Worm (Caenorhabditis elegans) whole organism, early embryonic: Measurements from ENCODE around the gene R02D5.8.

Source experiments
- B0310.2 ChIP-seq: sonication (generic microtip); optimal IDR thresholded peaks from 2 replicates; lab custom pipeline; 2016; ENCODE audit warnings: mild to moderate bottlenecking, missing genetic modification characterization, missing compliant biosample characterization
- F13C5.2 ChIP-seq: sonication (generic microtip); optimal IDR thresholded peaks from 2 replicates; lab custom pipeline; 2017; ENCODE audit warnings: mild to moderate bottlenecking, missing genetic modification characterization, inconsistent platforms, missing compliant biosample characterization
- aly-1 ChIP-seq: sonication (generic microtip); optimal IDR thresholded peaks from 2 replicates; lab custom pipeline; 2016; ENCODE audit warnings: missing genetic modification characterization, missing compliant biosample characterization
- ama-1 ChIP-seq: fragments of 150-350 bp; optimal IDR thresholded peaks from 2 replicates; lab custom pipeline; 2014
- ceh-13 ChIP-seq: fragments of 200-800 bp; sonication (Bioruptor generic); optimal IDR thresholded peaks from 2 replicates; lab custom pipeline; 2018; ENCODE audit warnings: mild to moderate bottlenecking, missing genetic modification characterization, missing compliant biosample characterization
- ceh-36 ChIP-seq: sonication (generic microtip); optimal IDR thresholded peaks from 2 replicates; lab custom pipeline; 2016; ENCODE audit warnings: missing genetic modification characterization, inconsistent platforms, missing compliant biosample characterization
- ets-7 ChIP-seq: sonication (generic microtip); optimal IDR thresholded peaks from 2 replicates; lab custom pipeline; 2016; ENCODE audit warnings: missing genotype, missing genetic modification characterization, missing compliant biosample characterization
- flt-1 ChIP-seq: fragments of 200-800 bp; sonication (Bioruptor generic); IDR thresholded peaks from 2 replicates; pipeline ENCODE4 v1.3.6; 2022; ENCODE audit warnings: missing genetic modification characterization, missing compliant biosample characterization
- hmbx-1 ChIP-seq: sonication (generic microtip); optimal IDR thresholded peaks from 2 replicates; lab custom pipeline; 2016; ENCODE audit warnings: mild to moderate bottlenecking, missing genetic modification characterization, missing compliant biosample characterization
- hmg-4 ChIP-seq: fragments of 200-800 bp; sonication (Bioruptor generic); optimal IDR thresholded peaks from 2 replicates; lab custom pipeline; 2018; ENCODE audit warnings: mild to moderate bottlenecking, missing genetic modification characterization, missing compliant biosample characterization
- hnd-1 ChIP-seq: sonication (generic microtip); optimal IDR thresholded peaks from 2 replicates; lab custom pipeline; 2016; ENCODE audit warnings: missing genetic modification characterization, missing compliant biosample characterization
- pes-1 ChIP-seq: fragments of 200-800 bp; sonication (Bioruptor generic); IDR thresholded peaks from 2 replicates; pipeline ENCODE4 v1.3.6; 2022; ENCODE audit warnings: missing genetic modification reagents, missing genetic modification characterization, missing compliant biosample characterization
- scrt-1 ChIP-seq: fragments of 200-800 bp; sonication (Bioruptor generic); IDR thresholded peaks from 2 replicates; pipeline ENCODE4 v1.3.6; 2022; ENCODE audit warnings: missing genetic modification characterization, missing compliant biosample characterization
- sea-1 ChIP-seq: fragments of 200-800 bp; sonication (Bioruptor generic); conservative IDR thresholded peaks from 2 replicates; pipeline ENCODE4 v1.3.6; 2022; ENCODE audit warnings: missing genetic modification characterization, missing compliant biosample characterization
- tbx-11 ChIP-seq: fragments of 200-800 bp; sonication (Bioruptor generic); IDR thresholded peaks from 2 replicates; pipeline ENCODE4 v1.3.6; 2022; ENCODE audit warnings: missing genetic modification characterization, missing compliant biosample characterization
- tbx-37 ChIP-seq: fragments of 200-800 bp; sonication (Bioruptor generic); conservative IDR thresholded peaks from 2 replicates; pipeline ENCODE4 v1.3.6; 2022; ENCODE audit warnings: missing genetic modification reagents, missing genetic modification characterization, missing compliant biosample characterization
- tra-4 ChIP-seq: sonication (generic microtip); optimal IDR thresholded peaks from 2 replicates; lab custom pipeline; 2017; ENCODE audit warnings: missing genetic modification characterization, missing compliant biosample characterization

Gene R02D5.8

DNA sequence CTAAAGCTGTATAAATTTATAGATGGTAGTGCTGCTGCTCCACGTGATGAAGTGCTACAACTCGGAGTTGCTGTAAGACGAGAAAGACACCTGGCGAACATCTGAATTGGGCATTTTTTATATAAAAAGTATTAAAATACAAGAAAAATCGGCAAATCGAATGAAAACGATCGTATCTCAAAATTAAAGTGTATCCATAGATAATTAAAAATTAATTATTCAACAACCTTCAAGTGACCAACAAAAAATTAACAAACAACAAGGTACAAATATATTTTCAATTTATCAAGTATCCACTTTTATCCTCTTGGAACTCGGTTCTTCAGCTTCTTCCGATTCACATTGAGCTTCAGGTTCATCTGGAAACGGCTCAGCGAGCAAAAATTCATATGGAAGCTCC, at the start of gene R02D5.8:
TSS of gene R02D5.8 (minus strand) at position 101 of the 400 bp plus-strand sequence.
- no peak for TF ChIP-seq hmbx-1 (tag; lab: Kevin White, UChicago)
- no peak for TF ChIP-seq flt-1 (GFP tag; lab: Robert Waterston, UW)

- TF ChIP-seq aly-1, result no peak
- TF ChIP-seq ets-7, result no peak
These were observed 43.4 kb upstream of the R02D5.8 start, which contains the start of gene C53A5.11 for ce11 chrV:14562589-14562988. TSS of gene C53A5.11 (plus strand) at chrV:14562889.

- TF ChIP-seq B0310.2 (tag; lab: Kevin White, UChicago) (no peak), tra-4 (no peak), flt-1 (GFP tag; lab: Robert Waterston, UW) (no peak), tbx-11 (GFP tag; lab: Robert Waterston, UW) (no peak), ets-7 (no peak), hnd-1 (tag; lab: Kevin White, UChicago) (no peak), tbx-37 (GFP tag; lab: Robert Waterston, UW) (no peak), hmg-4 (GFP tag; lab: Kevin White, UChicago) (no peak), pes-1 (GFP tag; lab: Robert Waterston, UW) (no peak), ama-1 (no peak), aly-1 (no peak), sea-1 (GFP tag; lab: Robert Waterston, UW) (no peak), ceh-13 (GFP tag; lab: Kevin White, UChicago) (no peak), scrt-1 (GFP tag; lab: Robert Waterston, UW) (no peak)
These were observed 40.1 kb upstream of the R02D5.8 start, which contains the start of gene srt-32 for ce11 chrV:14559312-14559711. TSS of gene srt-32 (plus strand) at chrV:14559612.

DNA sequence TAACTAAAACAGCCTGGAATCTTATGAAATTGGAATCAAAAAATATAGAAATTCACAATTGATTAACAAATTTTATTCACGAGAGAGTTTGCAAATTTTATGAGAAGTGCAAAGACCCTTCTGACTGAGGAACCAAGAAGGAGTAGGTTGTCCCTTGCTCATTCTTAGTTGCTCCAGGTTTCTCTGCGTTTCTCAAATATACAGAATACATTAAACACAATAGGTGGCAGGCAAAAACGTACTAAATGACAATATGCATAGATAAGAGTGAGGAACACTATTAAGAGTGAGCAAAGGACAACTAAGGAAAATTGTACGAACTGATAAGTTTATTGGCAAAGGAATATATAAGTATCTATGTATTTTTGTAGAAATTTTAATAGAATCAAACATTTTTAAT, 39.6 kb upstream of the R02D5.8 start, which contains the start of gene C53A5.9:
TSS of gene C53A5.9 (minus strand) at position 101 of the 400 bp plus-strand sequence.
- TF ChIP-seq B0310.2 (tag; lab: Kevin White, UChicago) (no peak), tbx-11 (GFP tag; lab: Robert Waterston, UW) (no peak), flt-1 (GFP tag; lab: Robert Waterston, UW) (no peak), sea-1 (GFP tag; lab: Robert Waterston, UW) (no peak), hmbx-1 (tag; lab: Kevin White, UChicago) (no peak), pes-1 (GFP tag; lab: Robert Waterston, UW) (no peak), ama-1 (no peak), aly-1 (no peak), F13C5.2 (no peak), ets-7 (no peak), hnd-1 (tag; lab: Kevin White, UChicago) (no peak), tra-4 (no peak)

- no peak for TF ChIP-seq hnd-1 (tag; lab: Kevin White, UChicago)
- no peak for TF ChIP-seq B0310.2 (tag; lab: Kevin White, UChicago)
- no peak for TF ChIP-seq ets-7
- no peak for TF ChIP-seq ceh-13 (GFP tag; lab: Kevin White, UChicago)
These were observed 37.0 kb upstream of the R02D5.8 start, which contains the start of gene srg-47 for ce11 chrV:14556187-14556586. TSS of gene srg-47 (minus strand) at chrV:14556287.

ce11 chrV:14548510-14548909, 29.3 kb upstream of the R02D5.8 start:
- TF ChIP-seq flt-1 (GFP tag; lab: Robert Waterston, UW) (no peak), aly-1 (no peak), hmbx-1 (tag; lab: Kevin White, UChicago) (no peak), tbx-11 (GFP tag; lab: Robert Waterston, UW) (no peak)

- TF ChIP-seq tra-4 (no peak), hmg-4 (GFP tag; lab: Kevin White, UChicago) (no peak), B0310.2 (tag; lab: Kevin White, UChicago) (no peak), F13C5.2 (no peak), pes-1 (GFP tag; lab: Robert Waterston, UW) (no peak)
These were observed 27.4 kb upstream of the R02D5.8 start, which contains the start of gene C53A5.13 for ce11 chrV:14546569-14546968. TSS of gene C53A5.13 (plus strand) at chrV:14546869.

DNA sequence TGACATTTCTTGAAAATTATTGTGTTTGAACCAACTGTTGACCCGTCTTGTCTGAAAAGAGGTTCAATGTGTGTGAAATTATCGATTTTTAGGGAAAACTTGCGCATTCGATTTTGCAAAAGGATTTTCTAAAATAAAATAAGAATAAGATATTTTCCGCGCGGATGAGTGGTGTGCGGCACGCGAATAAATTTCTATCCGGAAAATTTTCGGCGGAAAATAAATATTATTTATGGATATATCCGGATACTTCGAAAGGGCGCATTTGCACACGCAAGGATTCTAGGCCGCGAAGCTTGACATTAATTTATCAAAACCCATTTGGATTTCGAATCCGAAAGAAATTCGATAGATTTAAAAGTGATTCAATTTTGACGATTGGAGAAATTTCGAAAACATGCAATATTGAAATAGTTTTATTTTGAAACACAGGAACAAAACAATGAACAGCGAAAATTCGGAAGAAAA, 26.7 kb upstream of the R02D5.8 start, which contains the start of gene rike-1:
TSS of gene rike-1 (minus strand) at position 51 of the 468 bp plus-strand sequence.
- TF ChIP-seq pes-1 (GFP tag; lab: Robert Waterston, UW) (no peak), F13C5.2 (no peak), sea-1 (GFP tag; lab: Robert Waterston, UW) (no peak), hnd-1 (tag; lab: Kevin White, UChicago) (no peak), B0310.2 (tag; lab: Kevin White, UChicago) (no peak), ceh-36 (tag; lab: Kevin White, UChicago) (no peak), hmg-4 (GFP tag; lab: Kevin White, UChicago) (no peak), aly-1 (no peak), flt-1 (GFP tag; lab: Robert Waterston, UW) (no peak), hmbx-1 (tag; lab: Kevin White, UChicago) (no peak), tra-4 (no peak), ama-1 (no peak), tbx-37 (GFP tag; lab: Robert Waterston, UW) (no peak), scrt-1 (GFP tag; lab: Robert Waterston, UW) (no peak), ets-7 (no peak), ceh-13 (GFP tag; lab: Kevin White, UChicago) (no peak), tbx-11 (GFP tag; lab: Robert Waterston, UW) (no peak)

DNA sequence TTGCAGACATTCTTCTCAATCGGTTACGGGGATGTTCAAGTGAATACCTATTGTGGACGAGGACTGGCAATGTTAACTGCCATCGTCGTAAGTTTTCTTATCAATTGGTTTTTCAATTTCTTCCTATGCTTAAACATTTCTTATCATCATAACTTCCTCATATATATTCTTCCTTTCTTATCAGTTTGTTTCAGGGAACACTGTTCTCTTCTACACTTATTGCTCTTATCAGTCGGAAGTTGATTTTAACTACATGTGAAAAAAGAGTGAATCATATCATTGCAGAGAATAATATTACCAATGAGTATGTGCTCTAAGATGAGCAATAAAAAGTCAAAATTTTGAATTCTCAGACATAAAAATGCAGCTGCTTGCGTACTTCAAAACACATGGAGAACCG, 23.0 kb upstream of the R02D5.8 start:
- no peak for TF ChIP-seq flt-1 (GFP tag; lab: Robert Waterston, UW)
- TF ChIP-seq ets-7, result no peak
- TF ChIP-seq aly-1, result no peak
- TF ChIP-seq tra-4, result no peak
- no peak for TF ChIP-seq hmg-4 (GFP tag; lab: Kevin White, UChicago)
- no peak for TF ChIP-seq sea-1 (GFP tag; lab: Robert Waterston, UW)
- no peak for TF ChIP-seq pes-1 (GFP tag; lab: Robert Waterston, UW)
- TF ChIP-seq tbx-11 (GFP tag; lab: Robert Waterston, UW), result no peak
- no peak for TF ChIP-seq hmbx-1 (tag; lab: Kevin White, UChicago)
- TF ChIP-seq tbx-37 (GFP tag; lab: Robert Waterston, UW), result no peak
- no peak for TF ChIP-seq B0310.2 (tag; lab: Kevin White, UChicago)
